Fruit fly (Drosophila melanogaster) ovary, adult (tissue): ENCODE measurements around the gene Gk1.

ENCODE experiments used
- CG17801 ChIP-seq: fragments of 200-800 bp; optimal IDR thresholded peaks from 2 replicates; lab custom pipeline; 2019; ENCODE audit warnings: missing biosample characterization, mild to moderate bottlenecking, missing genetic modification characterization, moderate library complexity; ENCODE audit not compliant: partially characterized antibody

Gene Gk1

dm6 chr3L:165981-166788 is 39.5 kb downstream of the Gk1 start:
- TF ChIP-seq CG17801, result no peak

dm6 chr3L:161833-162587 is 43.6 kb downstream of the Gk1 start:
- no peak for TF ChIP-seq CG17801

dm6 chr3L:160446-161094 is 45.1 kb downstream of the Gk1 start:
- TF ChIP-seq CG17801, result peak; percentile 34

- TF ChIP-seq CG17801, result no peak
Measured at dm6 chr3L:159406-160084, 46.1 kb downstream of the Gk1 start.

dm6 chr3L:157674-158179 is 47.9 kb downstream of the Gk1 start:
- TF ChIP-seq CG17801, result no peak

- TF ChIP-seq CG17801, result peak; percentile 22
Measured at dm6 chr3L:156591-157303, 48.9 kb downstream of the Gk1 start.

- no peak for TF ChIP-seq CG17801
Measured at dm6 chr3L:153670-154069, 52.0 kb downstream of the Gk1 start.

dm6 chr3L:152489-152888 is 53.2 kb downstream of the Gk1 start, which contains the start of the genes Dic61B and p130CAS:
TSS of gene Dic61B (minus strand) at chr3L:152589.
TSS of gene p130CAS (plus strand) at chr3L:152884.
- TF ChIP-seq CG17801, result no peak
